Worm (Caenorhabditis elegans) whole organism, L2 larva: Measurements from ENCODE around the gene gadr-2.

ENCODE experiments used
- R02D3.7 ChIP-seq: fragments of 150-350 bp; optimal IDR thresholded peaks from 2 replicates; lab custom pipeline; 2014; ENCODE audit warnings: missing biosample characterization, missing genetic modification characterization
- blmp-1 ChIP-seq: sonication (generic microtip); optimal IDR thresholded peaks from 2 replicates; lab custom pipeline; 2017; ENCODE audit warnings: missing genetic modification characterization, mild to moderate bottlenecking, missing compliant biosample characterization, antibody characterized with exemption, moderate library complexity; ENCODE audit not compliant: insufficient read depth
- ceh-82 ChIP-seq: fragments of 150-350 bp; optimal IDR thresholded peaks from 2 replicates; lab custom pipeline; 2014; ENCODE audit warnings: missing biosample characterization, missing genetic modification characterization
- elt-3 ChIP-seq: sonication (generic microtip); optimal IDR thresholded peaks from 2 replicates; lab custom pipeline; 2017; ENCODE audit warnings: missing biosample characterization, missing genetic modification characterization
- gmeb-1 ChIP-seq: fragments of 150-350 bp; optimal IDR thresholded peaks from 2 replicates; lab custom pipeline; 2014; ENCODE audit warnings: missing biosample characterization, missing genetic modification characterization
- lin-39 ChIP-seq: fragments of 150-350 bp; optimal IDR thresholded peaks from 2 replicates; lab custom pipeline; 2014; ENCODE audit warnings: missing biosample characterization, missing genetic modification reagents, missing genetic modification characterization
- lsy-2 ChIP-seq, 2 experiments: fragments of 150-350 bp in 1 of 2; sonication (generic microtip) in 1 of 2; optimal IDR thresholded peaks; 2 replicates each; lab custom pipeline; 2014 to 2017; ENCODE audit warnings: missing biosample characterization in 2 of 2, missing genetic modification characterization in 2 of 2
- nhr-129 ChIP-seq: fragments of 150-350 bp; optimal IDR thresholded peaks from 2 replicates; lab custom pipeline; 2014; ENCODE audit warnings: missing biosample characterization, missing genetic modification characterization
- nhr-23 ChIP-seq: fragments of 150-350 bp; optimal IDR thresholded peaks from 2 replicates; lab custom pipeline; 2014; ENCODE audit warnings: missing biosample characterization, missing genetic modification reagents, missing genetic modification characterization
- nhr-237 ChIP-seq: fragments of 150-350 bp; optimal IDR thresholded peaks from 2 replicates; lab custom pipeline; 2014; ENCODE audit warnings: missing biosample characterization, missing genetic modification characterization
- sma-3 ChIP-seq: sonication (generic microtip); optimal IDR thresholded peaks from 2 replicates; lab custom pipeline; 2016; ENCODE audit warnings: missing genetic modification reagents, missing genetic modification characterization, missing compliant biosample characterization
- unc-39 ChIP-seq: fragments of 150-350 bp; optimal IDR thresholded peaks from 2 replicates; lab custom pipeline; 2014; ENCODE audit warnings: missing biosample characterization, missing genetic modification characterization

- TF ChIP-seq lsy-2 (tag; optimal IDR thresholded peaks at IDR 0.05; lab: Kevin White, UChicago): no peak
- no peak for TF ChIP-seq R02D3.7 (tag; lab: Kevin White, UChicago)
- TF ChIP-seq sma-3 (GFP tag; lab: Kevin White, UChicago): no peak
- TF ChIP-seq nhr-23 (tag; lab: Kevin White, UChicago): no peak
- no peak for TF ChIP-seq nhr-129 (tag; lab: Kevin White, UChicago)
- TF ChIP-seq unc-39 (tag; lab: Kevin White, UChicago): no peak
- TF ChIP-seq blmp-1: no peak
- TF ChIP-seq ceh-82: no peak
- no peak for TF ChIP-seq elt-3 (tag; lab: Kevin White, UChicago)
- TF ChIP-seq lin-39 (tag; lab: Kevin White, UChicago): no peak
- TF ChIP-seq gmeb-1 (tag; lab: Kevin White, UChicago): no peak
- TF ChIP-seq nhr-237: no peak
Observed at ce11 chrIV:9529647-9530046, 44.7 kb upstream of the gadr-2 start, which contains the start of gene elo-7.
